Worm (Caenorhabditis elegans) whole organism, young adult: ENCODE measurements around the gene C09B9.7.
A peak's percentile ranks its signal among the peaks of the same experiment; 100 is the strongest.

ENCODE experiments used
- C06A6.2 ChIP-seq: fragments of 200-800 bp; sonication (Bioruptor generic); conservative IDR thresholded peaks from 2 replicates; pipeline ENCODE4 v1.3.6; 2022; ENCODE audit warnings: missing genetic modification characterization, missing compliant biosample characterization
- F22D6.2 ChIP-seq: sonication (generic microtip); optimal IDR thresholded peaks from 2 replicates; lab custom pipeline; 2016; ENCODE audit warnings: mild to moderate bottlenecking, missing genetic modification characterization, missing compliant biosample characterization
- F23B12.7 ChIP-seq: sonication (generic microtip); optimal IDR thresholded peaks from 2 replicates; lab custom pipeline; 2017; ENCODE audit warnings: missing genetic modification characterization, mild to moderate bottlenecking, missing compliant biosample characterization, antibody characterized with exemption, moderate library complexity; ENCODE audit not compliant: insufficient read depth
- F37B4.10 ChIP-seq: fragments of 200-800 bp; sonication (Bioruptor generic); IDR thresholded peaks from 2 replicates; pipeline ENCODE4 v1.3.6; 2022; ENCODE audit warnings: missing genetic modification characterization, missing compliant biosample characterization
- F49E8.2 ChIP-seq: sonication (generic microtip); optimal IDR thresholded peaks from 3 replicates; lab custom pipeline; 2017; ENCODE audit warnings: missing genetic modification characterization, mild to moderate bottlenecking, missing compliant biosample characterization, antibody characterized with exemption, moderate library complexity; ENCODE audit not compliant: insufficient read depth
- F55B11.4 ChIP-seq: sonication (generic microtip); optimal IDR thresholded peaks from 2 replicates; lab custom pipeline; 2016; ENCODE audit warnings: missing compliant biosample characterization, missing genetic modification characterization, borderline replicate concordance; ENCODE audit not compliant: insufficient read depth
- F57C9.4 ChIP-seq: sonication (generic microtip); optimal IDR thresholded peaks from 2 replicates; lab custom pipeline; 2017; ENCODE audit warnings: mild to moderate bottlenecking, missing genetic modification characterization, missing compliant biosample characterization
- K12H6.12 ChIP-seq: fragments of 200-800 bp; sonication (Bioruptor generic); optimal IDR thresholded peaks from 2 replicates; lab custom pipeline; 2018; ENCODE audit warnings: mild to moderate bottlenecking, missing genetic modification characterization, missing compliant biosample characterization
- Y79H2A.3 ChIP-seq: fragments of 200-800 bp; sonication (Bioruptor generic); conservative IDR thresholded peaks from 2 replicates; pipeline ENCODE4 v1.3.6; 2022; ENCODE audit warnings: missing genetic modification reagents, missing genetic modification characterization, missing compliant biosample characterization
- Y95B8A.8 ChIP-seq: fragments of 200-800 bp; sonication (Bioruptor generic); IDR thresholded peaks from 2 replicates; pipeline ENCODE4 v1.3.6; 2022; ENCODE audit warnings: missing genetic modification reagents, missing genetic modification characterization, missing compliant biosample characterization
- ZK185.1 ChIP-seq: sonication (generic microtip); optimal IDR thresholded peaks from 2 replicates; lab custom pipeline; 2016; ENCODE audit warnings: mild to moderate bottlenecking, missing genetic modification characterization, missing compliant biosample characterization; ENCODE audit not compliant: poor library complexity, severe bottlenecking
- athp-1 ChIP-seq: sonication (generic microtip); optimal IDR thresholded peaks from 2 replicates; lab custom pipeline; 2017; ENCODE audit warnings: mild to moderate bottlenecking, missing genetic modification characterization, missing compliant biosample characterization
- ccch-3 ChIP-seq: fragments of 200-800 bp; sonication (Bioruptor generic); optimal IDR thresholded peaks from 2 replicates; lab custom pipeline; 2018; ENCODE audit warnings: mild to moderate bottlenecking, missing genetic modification characterization, missing compliant biosample characterization
- cebp-2 ChIP-seq: fragments of 200-800 bp; sonication (Bioruptor generic); IDR thresholded peaks from 2 replicates; pipeline ENCODE4 v1.3.6; 2022; ENCODE audit warnings: missing genetic modification characterization, missing compliant biosample characterization
- ceh-91 ChIP-seq: fragments of 200-800 bp; sonication (Bioruptor generic); IDR thresholded peaks from 2 replicates; pipeline ENCODE4 v1.3.6; 2022; ENCODE audit warnings: missing genetic modification reagents, missing genetic modification characterization, missing compliant biosample characterization
- dox-1 ChIP-seq: fragments of 200-800 bp; sonication (Bioruptor generic); IDR thresholded peaks from 2 replicates; pipeline ENCODE4 v1.3.6; 2022; ENCODE audit warnings: missing genetic modification reagents, missing genetic modification characterization, missing compliant biosample characterization
- efl-1 ChIP-seq: fragments of 150-350 bp; optimal IDR thresholded peaks from 2 replicates; lab custom pipeline; 2014; ENCODE audit warnings: missing biosample characterization, missing genetic modification reagents, missing genetic modification characterization
- hmg-20 ChIP-seq: fragments of 200-800 bp; sonication (Bioruptor generic); IDR thresholded peaks from 2 replicates; pipeline ENCODE4 v1.3.6; 2022; ENCODE audit warnings: missing genetic modification reagents, missing genetic modification characterization, missing compliant biosample characterization
- hrde-1 ChIP-seq: sonication (generic microtip); optimal IDR thresholded peaks from 2 replicates; lab custom pipeline; 2016; ENCODE audit warnings: missing genetic modification characterization, mild to moderate bottlenecking, missing compliant biosample characterization, moderate library complexity, missing genotype, missing genetic modification reagents, borderline replicate concordance
- hsf-1 ChIP-seq: fragments of 200-800 bp; sonication (Bioruptor generic); IDR thresholded peaks from 2 replicates; pipeline ENCODE4 v1.3.6; 2022; ENCODE audit warnings: missing genetic modification reagents, missing genetic modification characterization, missing compliant biosample characterization
- lag-1 ChIP-seq: fragments of 200-800 bp; sonication (Bioruptor generic); IDR thresholded peaks from 2 replicates; pipeline ENCODE4 v1.3.6; 2022; ENCODE audit warnings: missing genetic modification reagents, missing genetic modification characterization, missing compliant biosample characterization
- let-526 ChIP-seq: fragments of 200-800 bp; sonication (Bioruptor generic); IDR thresholded peaks from 2 replicates; pipeline ENCODE4 v1.3.6; 2022; ENCODE audit warnings: missing genetic modification reagents, missing genetic modification characterization, missing compliant biosample characterization
- let-607 ChIP-seq, 2 experiments: fragments of 200-800 bp in 1 of 2; sonication (Bioruptor generic) in 1 of 2; sonication (generic microtip) in 1 of 2; optimal IDR thresholded peaks; 2 replicates each; lab custom pipeline; 2016 to 2018; ENCODE audit warnings: mild to moderate bottlenecking in 2 of 2, missing compliant biosample characterization in 2 of 2, missing genetic modification characterization in 2 of 2, moderate library complexity in 2 of 2, missing genotype in 1 of 2
- lin-40 ChIP-seq: sonication (generic microtip); optimal IDR thresholded peaks from 2 replicates; lab custom pipeline; 2016; ENCODE audit warnings: missing genetic modification characterization, mild to moderate bottlenecking, missing compliant biosample characterization, missing genotype, missing genetic modification reagents
- lsy-27 ChIP-seq: sonication (generic microtip); optimal IDR thresholded peaks from 2 replicates; lab custom pipeline; 2017; ENCODE audit warnings: missing genetic modification characterization, mild to moderate bottlenecking, missing compliant biosample characterization, antibody characterized with exemption, missing genotype, borderline replicate concordance; ENCODE audit not compliant: insufficient read depth
- madf-3 ChIP-seq: fragments of 200-800 bp; sonication (Bioruptor generic); IDR thresholded peaks from 2 replicates; pipeline ENCODE4 v1.3.6; 2022; ENCODE audit warnings: missing genetic modification reagents, missing genetic modification characterization, missing compliant biosample characterization
- madf-8 ChIP-seq: fragments of 200-800 bp; sonication (Bioruptor generic); conservative IDR thresholded peaks from 2 replicates; pipeline ENCODE4 v1.3.6; 2022; ENCODE audit warnings: missing genetic modification reagents, missing genetic modification characterization, missing compliant biosample characterization
- mes-4 ChIP-seq: sonication (generic microtip); optimal IDR thresholded peaks from 2 replicates; lab custom pipeline; 2016; ENCODE audit warnings: missing genotype, missing genetic modification characterization, missing compliant biosample characterization
- mxl-1 ChIP-seq: sonication (generic microtip); optimal IDR thresholded peaks from 2 replicates; lab custom pipeline; 2016; ENCODE audit warnings: missing genetic modification characterization, missing compliant biosample characterization
- sea-2 ChIP-seq: fragments of 200-800 bp; sonication (Bioruptor generic); IDR thresholded peaks from 2 replicates; pipeline ENCODE4 v1.3.6; 2022; ENCODE audit warnings: missing genetic modification characterization, missing compliant biosample characterization
- snpc-1.1 ChIP-seq: sonication (generic microtip); optimal IDR thresholded peaks from 2 replicates; lab custom pipeline; 2017; ENCODE audit warnings: missing genetic modification characterization, mild to moderate bottlenecking, missing compliant biosample characterization, antibody characterized with exemption, moderate library complexity, missing genotype, missing genetic modification reagents; ENCODE audit not compliant: insufficient read depth
- snpc-4 ChIP-seq, 5 experiments: fragments of 150-350 bp in 1 of 5; sonication (generic microtip) in 4 of 5; optimal IDR thresholded peaks; 2 replicates each; lab custom pipeline; 2014 to 2018; ENCODE audit warnings: missing genetic modification characterization in 5 of 5, missing biosample characterization in 3 of 5, antibody characterized with exemption in 2 of 5, mild to moderate bottlenecking in 2 of 5, missing compliant biosample characterization in 2 of 5, missing genotype in 2 of 5, moderate library complexity in 2 of 5, missing genetic modification reagents in 1 of 5
- tbx-9 ChIP-seq: sonication (generic microtip); optimal IDR thresholded peaks from 2 replicates; lab custom pipeline; 2016; ENCODE audit warnings: borderline replicate concordance, missing genetic modification characterization, inconsistent platforms, missing compliant biosample characterization
- unc-62 ChIP-seq: fragments of 150-350 bp; optimal IDR thresholded peaks from 2 replicates; lab custom pipeline; 2014; ENCODE audit warnings: missing biosample characterization, missing genetic modification reagents, missing genetic modification characterization
- xnd-1 ChIP-seq: sonication (generic microtip); optimal IDR thresholded peaks from 2 replicates; lab custom pipeline; 2016; ENCODE audit warnings: missing genotype, missing genetic modification reagents, missing genetic modification characterization, missing compliant biosample characterization
- zim-3 ChIP-seq: sonication (generic microtip); optimal IDR thresholded peaks from 2 replicates; lab custom pipeline; 2017; ENCODE audit warnings: mild to moderate bottlenecking, missing genetic modification characterization, moderate library complexity, missing compliant biosample characterization
- ztf-25 ChIP-seq: fragments of 200-800 bp; sonication (Bioruptor generic); IDR thresholded peaks from 2 replicates; pipeline ENCODE4 v1.3.6; 2022; ENCODE audit warnings: missing genetic modification reagents, missing genetic modification characterization, missing compliant biosample characterization

The C09B9.7 gene

DNA sequence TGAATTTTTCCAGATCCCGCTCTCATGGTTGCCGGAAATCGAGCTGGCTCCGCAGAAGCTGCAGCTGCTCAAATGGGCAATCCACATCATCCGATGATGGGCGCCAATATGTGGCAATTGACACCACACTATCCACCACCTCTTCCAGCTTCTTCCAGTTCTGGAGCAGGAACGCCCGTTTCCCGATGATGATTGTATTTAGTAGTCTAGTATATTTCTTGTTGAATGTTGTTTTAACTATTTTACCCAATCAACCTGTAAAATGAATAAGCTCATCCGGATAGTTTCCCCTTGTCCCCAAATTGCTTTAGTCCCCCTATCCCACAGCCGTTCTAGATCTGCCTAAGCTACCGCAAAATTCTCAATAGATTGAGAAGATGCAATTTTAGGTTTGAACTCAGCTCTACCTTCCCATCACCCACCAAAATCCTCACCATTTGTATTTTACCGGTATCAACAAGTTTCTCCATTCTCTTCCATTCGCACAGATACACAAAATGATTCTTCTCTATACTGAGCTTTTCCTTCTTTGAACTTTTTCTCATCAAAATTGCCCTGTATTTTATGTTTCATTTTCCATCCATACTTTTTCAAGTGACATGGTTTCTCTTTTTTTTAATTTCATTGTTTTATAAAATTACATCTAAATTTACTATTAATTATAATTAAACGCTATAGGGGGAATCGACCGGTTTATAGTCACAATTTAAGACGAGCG, 25.5 kb upstream of the C09B9.7 start (continued):
- TF ChIP-seq F37B4.10 (GFP tag; lab: Robert Waterston, UW) (no peak), athp-1 (tag; lab: Kevin White, UChicago) (no peak), efl-1 (GFP tag; lab: Kevin White, UChicago) (no peak), madf-3 (peak; percentile 51; the same call in 1 of the 2 replicates), lsy-27 (tag; lab: Kevin White, UChicago) (no peak), ccch-3 (GFP tag; lab: Kevin White, UChicago) (no peak), Y79H2A.3 (no peak), hrde-1 (tag; lab: Kevin White, UChicago) (peak; percentile 33), cebp-2 (GFP tag; lab: Robert Waterston, UW) (no peak), F22D6.2 (tag; lab: Kevin White, UChicago) (no peak), madf-8 (GFP tag; lab: Robert Waterston, UW) (no peak), F57C9.4 (tag; lab: Kevin White, UChicago) (no peak), lin-40 (tag; lab: Kevin White, UChicago) (no peak), K12H6.12 (tag; lab: Kevin White, UChicago) (no peak), zim-3 (tag; lab: Kevin White, UChicago) (no peak), F23B12.7 (tag; lab: Kevin White, UChicago) (no peak), lag-1 (GFP tag; lab: Robert Waterston, UW) (no peak), mxl-1 (tag; lab: Kevin White, UChicago) (no peak), F49E8.2 (tag; lab: Kevin White, UChicago) (no peak), Y95B8A.8 (GFP tag; lab: Robert Waterston, UW) (no peak), snpc-4 (GFP tag; optimal IDR thresholded peaks at IDR 0.05; lab: Kevin White, UChicago) (no peak), snpc-4 (tag; optimal IDR thresholded peaks at IDR 0.05; lab: Kevin White, UChicago) (peak in 2 of 4 experiments; percentile 12 to 63), sea-2 (GFP tag; lab: Robert Waterston, UW) (no peak), let-607 (tag; optimal IDR thresholded peaks at IDR 0.05; lab: Kevin White, UChicago) (no peak), hmg-20 (GFP tag; lab: Robert Waterston, UW) (no peak), C06A6.2 (GFP tag; lab: Robert Waterston, UW) (peak; percentile 37; the same call in 1 of the 2 replicates), ceh-91 (GFP tag; lab: Robert Waterston, UW) (no peak), ZK185.1 (tag; lab: Kevin White, UChicago) (peak; percentile 72), hsf-1 (GFP tag; lab: Robert Waterston, UW) (no peak), ztf-25 (GFP tag; lab: Robert Waterston, UW) (no peak), F55B11.4 (tag; lab: Kevin White, UChicago) (no peak), tbx-9 (no peak), dox-1 (GFP tag; lab: Robert Waterston, UW) (no peak), unc-62 (GFP tag; lab: Kevin White, UChicago) (no peak), xnd-1 (tag; lab: Kevin White, UChicago) (no peak), snpc-1.1 (tag; lab: Kevin White, UChicago) (peak; percentile 29), let-526 (GFP tag; lab: Robert Waterston, UW) (no peak), mes-4 (no peak)
